Fruit fly (Drosophila melanogaster) whole organism, embryonic: ENCODE results near the gene CG9932.

Source experiments
- Aef1 ChIP-seq: fragments of 200-800 bp; sonication (Bioruptor generic); IDR thresholded peaks from 3 replicates; pipeline ENCODE4 v1.3.6; 2022; ENCODE audit warnings: missing biosample characterization, missing genetic modification characterization
- CG10654 ChIP-seq: fragments of 200-800 bp; sonication (Bioruptor generic); optimal IDR thresholded peaks from 2 replicates; lab custom pipeline; 2016; ENCODE audit warnings: missing biosample characterization, missing genetic modification characterization
- CG11247 ChIP-seq: fragments of 200-800 bp; sonication (Bioruptor generic); IDR thresholded peaks from 2 replicates; pipeline ENCODE4 v1.3.6; 2022; ENCODE audit warnings: missing biosample characterization, missing genetic modification characterization
- CG15011 ChIP-seq: fragments of 200-800 bp; sonication (Bioruptor generic); optimal IDR thresholded peaks from 3 replicates; lab custom pipeline; 2018; ENCODE audit warnings: missing biosample characterization, mild to moderate bottlenecking, missing genetic modification characterization
- CG17361 ChIP-seq: fragments of 200-800 bp; sonication (Bioruptor generic); IDR thresholded peaks from 3 replicates; pipeline ENCODE4 v1.3.6; 2022; ENCODE audit warnings: missing biosample characterization, missing genetic modification characterization
- CG17385 ChIP-seq: fragments of 200-800 bp; sonication (Bioruptor generic); optimal IDR thresholded peaks from 3 replicates; lab custom pipeline; 2018; ENCODE audit warnings: missing biosample characterization, mild to moderate bottlenecking, missing genetic modification characterization
- CG17568 ChIP-seq: fragments of 200-800 bp; sonication (Bioruptor generic); optimal IDR thresholded peaks from 2 replicates; lab custom pipeline; 2018; ENCODE audit warnings: missing biosample characterization, mild to moderate bottlenecking, missing genetic modification characterization, moderate library complexity
- CG32767 ChIP-seq: fragments of 200-800 bp; sonication (Bioruptor generic); IDR thresholded peaks from 2 replicates; pipeline ENCODE4 v1.3.6; 2022; ENCODE audit warnings: missing biosample characterization, missing genetic modification characterization
- CG33557 ChIP-seq: fragments of 200-800 bp; sonication (Bioruptor generic); optimal IDR thresholded peaks from 2 replicates; lab custom pipeline; 2019; ENCODE audit warnings: missing biosample characterization, mild to moderate bottlenecking, missing genetic modification characterization, moderate library complexity
- CG34376 ChIP-seq: fragments of 200-800 bp; sonication (Bioruptor generic); optimal IDR thresholded peaks from 2 replicates; lab custom pipeline; 2018; ENCODE audit warnings: missing biosample characterization, mild to moderate bottlenecking, missing genetic modification characterization
- CG3995 ChIP-seq: fragments of 200-800 bp; sonication (Bioruptor generic); optimal IDR thresholded peaks from 3 replicates; lab custom pipeline; 2016; ENCODE audit warnings: missing biosample characterization, missing genetic modification characterization
- CG4282 ChIP-seq: fragments of 200-800 bp; sonication (Bioruptor generic); optimal IDR thresholded peaks from 2 replicates; lab custom pipeline; 2016; ENCODE audit warnings: missing biosample characterization, missing genetic modification characterization
- CG6175 ChIP-seq: fragments of 200-800 bp; sonication (Bioruptor generic); IDR thresholded peaks from 3 replicates; pipeline ENCODE4 v1.3.6; 2022; ENCODE audit warnings: missing biosample characterization, missing genetic modification characterization
- CG7372 ChIP-seq: fragments of 200-800 bp; sonication (Bioruptor generic); IDR thresholded peaks from 2 replicates; pipeline ENCODE4 v1.3.6; 2022; ENCODE audit warnings: missing biosample characterization, missing genetic modification characterization
- CG9609 ChIP-seq: fragments of 200-800 bp; sonication (Bioruptor generic); optimal IDR thresholded peaks from 3 replicates; lab custom pipeline; 2016; ENCODE audit warnings: missing biosample characterization, missing genetic modification characterization
- Ets65A ChIP-seq: fragments of 200-800 bp; sonication (Bioruptor generic); peaks from one replicate; lab custom pipeline; 2016; ENCODE audit warnings: missing biosample characterization, missing genetic modification characterization
- H15 ChIP-seq: fragments of 200-800 bp; sonication (Bioruptor generic); IDR thresholded peaks from 3 replicates; pipeline ENCODE4 v1.3.6; 2022; ENCODE audit warnings: missing biosample characterization, missing genetic modification characterization
- HHEX ChIP-seq: fragments of 200-800 bp; sonication (Bioruptor generic); optimal IDR thresholded peaks from 3 replicates; lab custom pipeline; 2017; ENCODE audit warnings: missing biosample characterization, mild to moderate bottlenecking, missing genetic modification characterization, missing genetic modification reagents
- HmgD ChIP-seq: fragments of 200-800 bp; sonication (Bioruptor generic); optimal IDR thresholded peaks from 3 replicates; lab custom pipeline; 2016; ENCODE audit warnings: missing biosample characterization, missing genetic modification characterization
- Hmr ChIP-seq: fragments of 200-800 bp; sonication (Bioruptor generic); optimal IDR thresholded peaks from 3 replicates; lab custom pipeline; 2017; ENCODE audit warnings: mild to moderate bottlenecking, missing biosample characterization, missing genetic modification reagents, missing genetic modification characterization
- Hmx ChIP-seq: fragments of 200-800 bp; sonication (Bioruptor generic); optimal IDR thresholded peaks from 2 replicates; lab custom pipeline; 2016; ENCODE audit warnings: missing biosample characterization, missing genetic modification characterization
- Mrtf ChIP-seq: fragments of 200-800 bp; sonication (Bioruptor generic); IDR thresholded peaks from 3 replicates; pipeline ENCODE4 v1.3.6; 2022; ENCODE audit warnings: missing biosample characterization, missing genetic modification characterization
- NfI ChIP-seq: fragments of 200-800 bp; sonication (Bioruptor generic); optimal IDR thresholded peaks from 3 replicates; lab custom pipeline; 2018; ENCODE audit warnings: missing biosample characterization, mild to moderate bottlenecking, missing genetic modification characterization, moderate library complexity
- Opbp ChIP-seq: fragments of 200-800 bp; sonication (Bioruptor generic); IDR thresholded peaks from 3 replicates; pipeline ENCODE4 v1.3.6; 2022; ENCODE audit warnings: missing biosample characterization, missing genetic modification characterization; ENCODE audit not compliant: partially characterized antibody
- Side ChIP-seq: fragments of 200-800 bp; sonication (Bioruptor generic); optimal IDR thresholded peaks from 2 replicates; lab custom pipeline; 2016; ENCODE audit warnings: missing biosample characterization, missing genetic modification characterization
- Six4 ChIP-seq: fragments of 200-800 bp; sonication (Bioruptor generic); optimal IDR thresholded peaks from 2 replicates; lab custom pipeline; 2016; ENCODE audit warnings: missing biosample characterization, missing genetic modification characterization
- ara ChIP-seq: fragments of 200-800 bp; sonication (Bioruptor generic); IDR thresholded peaks from 2 replicates; pipeline ENCODE4 v1.3.6; 2022; ENCODE audit warnings: missing biosample characterization, missing genetic modification characterization
- bigmax ChIP-seq: fragments of 200-800 bp; sonication (Bioruptor generic); optimal IDR thresholded peaks from 2 replicates; lab custom pipeline; 2018; ENCODE audit warnings: missing biosample characterization, mild to moderate bottlenecking, missing genetic modification characterization
- bowl ChIP-seq: fragments of 200-800 bp; sonication (Bioruptor generic); IDR thresholded peaks from 2 replicates; pipeline ENCODE4 v1.3.6; 2022; ENCODE audit warnings: missing biosample characterization, missing genetic modification characterization
- bsh ChIP-seq, 2 experiments: fragments of 200-800 bp; sonication (Bioruptor generic); optimal IDR thresholded peaks; 2 replicates each; lab custom pipeline; 2017 to 2018; ENCODE audit warnings: mild to moderate bottlenecking in 2 of 2, missing biosample characterization in 2 of 2, missing genetic modification characterization in 2 of 2, moderate library complexity in 1 of 2
- cg ChIP-seq: fragments of 200-800 bp; sonication (Bioruptor generic); optimal IDR thresholded peaks from 3 replicates; lab custom pipeline; 2019; ENCODE audit warnings: missing biosample characterization, mild to moderate bottlenecking, missing genetic modification characterization, moderate library complexity
- corto ChIP-seq: fragments of 200-800 bp; sonication (Bioruptor generic); optimal IDR thresholded peaks from 2 replicates; lab custom pipeline; 2016; ENCODE audit warnings: missing biosample characterization, mild to moderate bottlenecking, missing genetic modification characterization, moderate library complexity
- crc ChIP-seq: fragments of 200-800 bp; sonication (Bioruptor generic); optimal IDR thresholded peaks from 2 replicates; lab custom pipeline; 2016; ENCODE audit warnings: missing biosample characterization, missing genetic modification characterization
- cwo ChIP-seq: fragments of 200-800 bp; sonication (Bioruptor generic); optimal IDR thresholded peaks from 3 replicates; lab custom pipeline; 2017; ENCODE audit warnings: missing biosample characterization, missing genetic modification characterization, mild to moderate bottlenecking, moderate library complexity, missing genetic modification reagents
- disco-r ChIP-seq: fragments of 200-800 bp; sonication (Bioruptor generic); optimal IDR thresholded peaks from 2 replicates; lab custom pipeline; 2016; ENCODE audit warnings: missing biosample characterization, missing genetic modification characterization
- dpn ChIP-seq, 2 experiments: fragments of 200-800 bp; sonication (Bioruptor generic); optimal IDR thresholded peaks; 3 replicates each; lab custom pipeline; 2016; ENCODE audit warnings: missing biosample characterization in 2 of 2, missing genetic modification characterization in 2 of 2
- emc ChIP-seq: fragments of 200-800 bp; sonication (Bioruptor generic); optimal IDR thresholded peaks from 2 replicates; lab custom pipeline; 2016; ENCODE audit warnings: missing biosample characterization, missing genetic modification characterization
- esg ChIP-seq: fragments of 200-800 bp; sonication (Bioruptor generic); conservative IDR thresholded peaks from 2 replicates; pipeline ENCODE4 v1.3.6; 2022; ENCODE audit warnings: missing biosample characterization, missing genetic modification characterization
- gem ChIP-seq: fragments of 200-800 bp; sonication (Bioruptor generic); optimal IDR thresholded peaks from 2 replicates; lab custom pipeline; 2019; ENCODE audit warnings: missing biosample characterization, mild to moderate bottlenecking, missing genetic modification characterization, moderate library complexity
- grn ChIP-seq: fragments of 200-800 bp; sonication (Bioruptor generic); optimal IDR thresholded peaks from 3 replicates; lab custom pipeline; 2017; ENCODE audit warnings: missing biosample characterization, missing genetic modification characterization
- mam ChIP-seq: fragments of 200-800 bp; sonication (Bioruptor generic); optimal IDR thresholded peaks from 3 replicates; lab custom pipeline; 2016; ENCODE audit warnings: missing biosample characterization, missing genetic modification characterization
- mld ChIP-seq: fragments of 200-800 bp; sonication (Bioruptor generic); IDR thresholded peaks from 3 replicates; pipeline ENCODE4 v1.3.6; 2022; ENCODE audit warnings: missing biosample characterization, missing genetic modification characterization; ENCODE audit not compliant: partially characterized antibody
- nmo ChIP-seq: fragments of 200-800 bp; sonication (Bioruptor generic); optimal IDR thresholded peaks from 2 replicates; lab custom pipeline; 2018; ENCODE audit warnings: missing biosample characterization, mild to moderate bottlenecking, missing genetic modification characterization, moderate library complexity
- pum ChIP-seq: fragments of 200-800 bp; sonication (Bioruptor generic); optimal IDR thresholded peaks from 2 replicates; lab custom pipeline; 2016; ENCODE audit warnings: missing biosample characterization, missing genetic modification characterization
- sisA ChIP-seq: fragments of 200-800 bp; sonication (Bioruptor generic); IDR thresholded peaks from 2 replicates; pipeline ENCODE4 v1.3.6; 2022; ENCODE audit warnings: missing biosample characterization, missing genetic modification characterization
- so ChIP-seq: fragments of 200-800 bp; sonication (Bioruptor generic); IDR thresholded peaks from 3 replicates; pipeline ENCODE4 v1.3.6; 2022; ENCODE audit warnings: missing biosample characterization, missing genetic modification characterization
- sob ChIP-seq: fragments of 200-800 bp; sonication (Bioruptor generic); IDR thresholded peaks from 2 replicates; pipeline ENCODE4 v1.3.6; 2022; ENCODE audit warnings: missing biosample characterization, missing genetic modification characterization
- tll ChIP-seq, 2 experiments: fragments of 200-800 bp in 1 of 2; fragments of >200 bp in 1 of 2; sonication (Bioruptor generic) in 1 of 2; optimal IDR thresholded peaks; 2 replicates each; lab custom pipeline; 2017 to 2019; ENCODE audit warnings: missing biosample characterization in 2 of 2, missing genetic modification characterization in 2 of 2, mild to moderate bottlenecking in 1 of 2, moderate library complexity in 1 of 2
- toy ChIP-seq: fragments of 200-800 bp; sonication (Bioruptor generic); IDR thresholded peaks from 2 replicates; pipeline ENCODE4 v1.3.6; 2022; ENCODE audit warnings: missing biosample characterization, missing genetic modification characterization
- trem ChIP-seq: fragments of 200-800 bp; optimal IDR thresholded peaks from 3 replicates; lab custom pipeline; 2019; ENCODE audit warnings: missing biosample characterization, mild to moderate bottlenecking, missing genetic modification characterization, moderate library complexity
- wdn ChIP-seq: fragments of 200-800 bp; sonication (Bioruptor generic); IDR thresholded peaks from 2 replicates; pipeline ENCODE4 v1.3.6; 2022; ENCODE audit warnings: missing biosample characterization, missing genetic modification characterization

Gene CG9932

DNA sequence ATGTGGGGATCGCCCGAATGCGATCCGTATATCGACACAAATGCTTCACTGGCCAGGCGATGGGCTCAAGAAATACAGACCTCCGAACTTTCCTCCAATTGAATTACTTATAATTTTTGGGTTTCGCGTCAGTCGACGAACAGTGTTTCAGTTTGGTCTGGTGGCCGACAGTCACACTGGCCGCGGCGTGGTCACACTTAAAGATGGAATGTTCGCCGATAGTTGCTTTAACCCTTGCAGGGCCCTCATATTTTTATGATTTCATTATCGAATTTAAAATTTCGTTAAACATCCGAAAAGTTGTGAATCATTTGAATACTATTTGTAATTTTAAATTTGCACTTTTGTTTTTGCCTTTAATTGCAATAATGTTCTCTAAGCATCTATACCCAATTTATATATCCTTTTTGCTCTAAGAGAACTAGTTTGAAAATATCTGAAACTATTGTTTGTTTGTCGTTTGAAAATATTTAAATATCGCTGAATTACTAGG is 40.9 kb downstream of the CG9932 start, which contains the start of gene Ube4B (continued):
- TF ChIP-seq NfI (GFP tag; lab: Kevin White, UChicago) (peak; percentile 61), Opbp (GFP tag; lab: Robert Waterston, UW) (peak; percentile 85), Aef1 (GFP tag; lab: Robert Waterston, UW) (peak; percentile 58; the same call in 1 of the 3 replicates), cg (GFP tag; lab: Kevin White, UChicago) (no peak), Side (GFP tag; lab: Kevin White, UChicago) (peak; percentile 52), corto (no peak), Hmx (no peak), CG9609 (GFP tag; lab: Kevin White, UChicago) (peak; percentile 68), H15 (GFP tag; lab: Robert Waterston, UW) (peak; percentile 44; the same call in 1 of the 3 replicates), dpn (GFP tag; optimal IDR thresholded peaks at IDR 0.05; lab: Kevin White, UChicago) (peak in 1 of 2 experiments; percentile 82), grn (no peak), CG33557 (GFP tag; lab: Kevin White, UChicago) (no peak), HHEX (GFP tag; lab: Kevin White, UChicago) (no peak), CG3995 (no peak), CG4282 (GFP tag; lab: Kevin White, UChicago) (no peak), CG10654 (GFP tag; lab: Kevin White, UChicago) (no peak), trem (tag; lab: Kevin White, UChicago) (peak; percentile 62), bowl (GFP tag; lab: Robert Waterston, UW) (no peak), nmo (GFP tag; lab: Kevin White, UChicago) (peak; percentile 76), wdn (0 out of 2 replicates have a peak, but pooled peaks have one; percentile 29), CG15011 (GFP tag; lab: Kevin White, UChicago) (no peak), Hmr (GFP tag; lab: Kevin White, UChicago) (no peak), bsh (GFP tag; optimal IDR thresholded peaks at IDR 0.05; lab: Kevin White, UChicago) (no peak), CG7372 (GFP tag; lab: Robert Waterston, UW) (peak; percentile 49; the same call in 1 of the 2 replicates), esg (GFP tag; lab: Robert Waterston, UW) (peak; percentile 26; the same call in 1 of the 2 replicates), toy (GFP tag; lab: Robert Waterston, UW) (no peak), Mrtf (peak; percentile 56; the same call in 1 of the 3 replicates), CG17568 (GFP tag; lab: Kevin White, UChicago) (no peak), HmgD (GFP tag; lab: Kevin White, UChicago) (peak; percentile 75), so (GFP tag; lab: Robert Waterston, UW) (no peak), CG6175 (GFP tag; lab: Robert Waterston, UW) (0 out of 3 replicates have a peak, but pooled peaks have one; percentile 35), sob (GFP tag; lab: Robert Waterston, UW) (peak; percentile 78), tll (GFP tag; optimal IDR thresholded peaks at IDR 0.05; lab: Kevin White, UChicago) (no peak), CG11247 (GFP tag; lab: Robert Waterston, UW) (peak; percentile 74), Ets65A (GFP tag; lab: Kevin White, UChicago) (peak; percentile 97), mld (GFP tag; lab: Robert Waterston, UW) (peak; percentile 12; the same call in 1 of the 3 replicates), sisA (GFP tag; lab: Robert Waterston, UW) (peak; percentile 57; the same call in 1 of the 2 replicates), CG32767 (GFP tag; lab: Robert Waterston, UW) (no peak), Six4 (GFP tag; lab: Kevin White, UChicago) (peak; percentile 26), cwo (GFP tag; lab: Kevin White, UChicago) (no peak), pum (GFP tag; lab: Kevin White, UChicago) (peak; percentile 66), mam (GFP tag; lab: Kevin White, UChicago) (peak; percentile 81), disco-r (no peak), CG17385 (no peak), gem (tag; lab: Kevin White, UChicago) (no peak), crc (peak; percentile 45), CG34376 (GFP tag; lab: Kevin White, UChicago) (peak; percentile 51), emc (peak; percentile 24), ara (peak; percentile 62), bigmax (GFP tag; lab: Kevin White, UChicago) (peak; percentile 18), CG17361 (GFP tag; lab: Robert Waterston, UW) (no peak)
